Worm (Caenorhabditis elegans): Measurements from ENCODE around the gene mep-1.

The mep-1 gene

ce11 chrIV:11566146-11566545 is 41.7 kb downstream of the mep-1 start, which contains the start of gene sec-24.1 (continued):
- TF ChIP-seq ztf-18 (tag; optimal IDR thresholded peaks at IDR 0.05): peak; percentile 21
- no peak for TF ChIP-seq him-1 (tag; optimal IDR thresholded peaks at IDR 0.05)
- TF ChIP-seq Y95B8A.8 (GFP tag; IDR thresholded peaks at IDR 0.05): no peak
- no peak for TF ChIP-seq mxl-1 (tag; optimal IDR thresholded peaks at IDR 0.05)
- no peak for TF ChIP-seq nhr-120 (GFP tag; IDR thresholded peaks at IDR 0.05)
- TF ChIP-seq athp-1 (tag; optimal IDR thresholded peaks at IDR 0.05): peak; percentile 32
- no peak for TF ChIP-seq tbx-9 (tag; optimal IDR thresholded peaks at IDR 0.05; ENCODE audit: borderline replicate concordance)
- no peak for TF ChIP-seq hlh-12 (tag; optimal IDR thresholded peaks at IDR 0.05)
- peak; percentile 58 for TF ChIP-seq ZK185.1 (tag; optimal IDR thresholded peaks at IDR 0.05; ENCODE audit: poor library complexity, severe bottlenecking)
- TF ChIP-seq ceh-58 (GFP tag; IDR thresholded peaks at IDR 0.05): no peak
- TF ChIP-seq unc-62 (GFP tag; optimal IDR thresholded peaks at IDR 0.05): no peak
- TF ChIP-seq ztf-6 (GFP tag; IDR thresholded peaks at IDR 0.05): no peak
- no peak for TF ChIP-seq B0261.1 (tag; optimal IDR thresholded peaks at IDR 0.05)
- TF ChIP-seq pha-4 (tag; optimal IDR thresholded peaks at IDR 0.05): no peak
- no peak for TF ChIP-seq cebp-2 (GFP tag; IDR thresholded peaks at IDR 0.05)
- TF ChIP-seq cebp-1 (GFP tag; IDR thresholded peaks at IDR 0.05): no peak
- peak; percentile 71 for TF ChIP-seq cebp-1 (tag; optimal IDR thresholded peaks at IDR 0.05)
- TF ChIP-seq F57C9.4 (tag; optimal IDR thresholded peaks at IDR 0.05): no peak
- peak; percentile 9 for TF ChIP-seq nhr-80 (tag; optimal IDR thresholded peaks at IDR 0.05)
- TF ChIP-seq sptf-2 (GFP tag; optimal IDR thresholded peaks at IDR 0.05): no peak
- no peak for TF ChIP-seq hrde-1 (tag; optimal IDR thresholded peaks at IDR 0.05; ENCODE audit: borderline replicate concordance)
- TF ChIP-seq ceh-91 (GFP tag; IDR thresholded peaks at IDR 0.05): 0 out of 2 replicates have a peak, but pooled peaks have one; percentile 41
- no peak for TF ChIP-seq fkh-3 (tag; optimal IDR thresholded peaks at IDR 0.05)
- TF ChIP-seq snpc-4 (GFP tag; optimal IDR thresholded peaks at IDR 0.05): no peak
- peak; percentile 41 to 55 (median 46) for TF ChIP-seq snpc-4 (tag; optimal IDR thresholded peaks at IDR 0.05)
- no peak for TF ChIP-seq sea-2 (GFP tag; IDR thresholded peaks at IDR 0.05)
- TF ChIP-seq aptf-3 (GFP tag; IDR thresholded peaks at IDR 0.05): no peak
- peak; percentile 58 for TF ChIP-seq tbp1 (GFP tag; optimal IDR thresholded peaks at IDR 0.05)
- no peak for TF ChIP-seq ceh-79 (tag; optimal IDR thresholded peaks at IDR 0.05)
- no peak for TF ChIP-seq chd-7 (tag; optimal IDR thresholded peaks at IDR 0.05)
- peak; percentile 26 for TF ChIP-seq madf-10 (tag; optimal IDR thresholded peaks at IDR 0.05)
- peak; percentile 99 for TF ChIP-seq F33H1.4 (GFP tag; IDR thresholded peaks at IDR 0.05)
- TF ChIP-seq nhr-90 (tag; optimal IDR thresholded peaks at IDR 0.05): no peak
- no peak for TF ChIP-seq dpff-1 (tag; optimal IDR thresholded peaks at IDR 0.05)
- no peak for TF ChIP-seq xnd-1 (tag; optimal IDR thresholded peaks at IDR 0.05)
- TF ChIP-seq akir-1 (GFP tag; optimal IDR thresholded peaks at IDR 0.05): no peak
- TF ChIP-seq ztf-3 (GFP tag; optimal IDR thresholded peaks at IDR 0.05): no peak
- TF ChIP-seq unc-130 (GFP tag; optimal IDR thresholded peaks at IDR 0.05): no peak
- peak; percentile 79; the same call in 1 of the 2 replicates for TF ChIP-seq rcor-1 (GFP tag; IDR thresholded peaks at IDR 0.05)
- TF ChIP-seq ccch-3 (GFP tag; optimal IDR thresholded peaks at IDR 0.05): no peak
- peak; percentile 15 for TF ChIP-seq rpc-1 (optimal IDR thresholded peaks at IDR 0.05)
- no peak for TF ChIP-seq rpc-1 (tag; optimal IDR thresholded peaks at IDR 0.05)
- peak; percentile 22 for TF ChIP-seq K12H6.12 (tag; optimal IDR thresholded peaks at IDR 0.05)
- TF ChIP-seq rec-8 (tag; optimal IDR thresholded peaks at IDR 0.05): no peak
- no peak for TF ChIP-seq lin-26 (GFP tag; IDR thresholded peaks at IDR 0.05)
- no peak for TF ChIP-seq zim-3 (tag; optimal IDR thresholded peaks at IDR 0.05)
- TF ChIP-seq lsy-27 (tag; optimal IDR thresholded peaks at IDR 0.05; ENCODE audit: borderline replicate concordance, insufficient read depth): no peak
- TF ChIP-seq B0336.3 (GFP tag; IDR thresholded peaks at IDR 0.05): peak; percentile 74
- no peak for TF ChIP-seq F57A8.1 (GFP tag; optimal IDR thresholded peaks at IDR 0.05)
- peak; percentile 60; the same call in 1 of the 2 replicates for TF ChIP-seq madf-6 (GFP tag; IDR thresholded peaks at IDR 0.05)
- TF ChIP-seq die-1 (tag; optimal IDR thresholded peaks at IDR 0.05): no peak

Measured in whole organism, young adult.